Worm (Caenorhabditis elegans) whole organism, young adult: Measurements from ENCODE around the gene sphr-1.

Source experiments
- ama-1 ChIP-seq, 3 experiments: fragments of 150-350 bp in 1 of 3; sonication (generic microtip) in 2 of 3; optimal IDR thresholded peaks; 2 replicates each; lab custom pipeline; 2014 to 2018; ENCODE audit warnings: missing biosample characterization in 2 of 3, missing genetic modification characterization in 2 of 3, missing genetic modification reagents in 2 of 3
- ceh-79 ChIP-seq: sonication (generic microtip); optimal IDR thresholded peaks from 2 replicates; lab custom pipeline; 2017; ENCODE audit warnings: mild to moderate bottlenecking, missing genetic modification characterization, missing compliant biosample characterization
- dox-1 ChIP-seq: fragments of 200-800 bp; sonication (Bioruptor generic); IDR thresholded peaks from 2 replicates; pipeline ENCODE4 v1.3.6; 2022; ENCODE audit warnings: missing genetic modification reagents, missing genetic modification characterization, missing compliant biosample characterization
- him-1 ChIP-seq: sonication (generic microtip); optimal IDR thresholded peaks from 2 replicates; lab custom pipeline; 2016; ENCODE audit warnings: missing genotype, missing genetic modification reagents, missing genetic modification characterization, missing compliant biosample characterization
- lag-1 ChIP-seq: fragments of 200-800 bp; sonication (Bioruptor generic); IDR thresholded peaks from 2 replicates; pipeline ENCODE4 v1.3.6; 2022; ENCODE audit warnings: missing genetic modification reagents, missing genetic modification characterization, missing compliant biosample characterization
- let-607 ChIP-seq, 2 experiments: fragments of 200-800 bp in 1 of 2; sonication (Bioruptor generic) in 1 of 2; sonication (generic microtip) in 1 of 2; optimal IDR thresholded peaks; 2 replicates each; lab custom pipeline; 2016 to 2018; ENCODE audit warnings: mild to moderate bottlenecking in 2 of 2, missing compliant biosample characterization in 2 of 2, missing genetic modification characterization in 2 of 2, moderate library complexity in 2 of 2, missing genotype in 1 of 2
- ztf-25 ChIP-seq: fragments of 200-800 bp; sonication (Bioruptor generic); IDR thresholded peaks from 2 replicates; pipeline ENCODE4 v1.3.6; 2022; ENCODE audit warnings: missing genetic modification reagents, missing genetic modification characterization, missing compliant biosample characterization

DNA sequence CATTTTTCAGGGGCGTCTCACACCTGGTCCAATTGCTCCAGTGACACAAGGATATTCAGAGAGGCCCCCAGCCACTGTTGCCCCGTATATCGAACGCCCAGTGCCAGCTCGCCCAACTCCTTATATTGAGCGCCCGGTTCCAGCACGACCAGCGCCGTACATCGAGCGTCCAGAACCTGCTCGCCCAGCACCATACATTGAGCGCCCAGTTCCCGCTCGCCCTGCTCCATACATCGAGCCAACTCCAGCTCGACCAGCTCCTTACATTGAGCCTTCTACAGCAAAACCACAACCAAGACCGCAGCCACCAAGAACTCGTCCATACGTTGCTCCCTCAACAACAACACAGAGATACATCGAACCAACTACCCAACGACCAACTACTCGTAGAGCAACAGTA is 31.4 kb downstream of the sphr-1 start:
- TF ChIP-seq him-1 (tag; lab: Kevin White, UChicago) = no peak
- no peak for TF ChIP-seq ceh-79 (tag; lab: Kevin White, UChicago)
- TF ChIP-seq lag-1 (GFP tag; lab: Robert Waterston, UW) = no peak
- no peak for TF ChIP-seq ama-1 (optimal IDR thresholded peaks at IDR 0.05; lab: Kevin White, UChicago)
- TF ChIP-seq ama-1 (GFP tag; optimal IDR thresholded peaks at IDR 0.05; lab: Kevin White, UChicago) = no peak
- no peak for TF ChIP-seq ztf-25 (GFP tag; lab: Robert Waterston, UW)
- TF ChIP-seq dox-1 (GFP tag; lab: Robert Waterston, UW) = no peak
- no peak for TF ChIP-seq let-607 (tag; optimal IDR thresholded peaks at IDR 0.05; lab: Kevin White, UChicago)
